Worm (Caenorhabditis elegans) whole organism, L4 larva: ENCODE results near the gene srd-19.

ENCODE experiments used
- ZK546.5 ChIP-seq, 2 experiments: sonication (generic microtip); optimal IDR thresholded peaks; 2 replicates each; lab custom pipeline; 2017; ENCODE audit warnings: missing biosample characterization in 2 of 2, missing genetic modification characterization in 2 of 2
- ama-1 ChIP-seq: fragments of 150-350 bp; optimal IDR thresholded peaks from 2 replicates; lab custom pipeline; 2014; ENCODE audit warnings: inconsistent platforms, mixed read lengths
- hlh-30 ChIP-seq: sonication (generic microtip); optimal IDR thresholded peaks from 2 replicates; lab custom pipeline; 2017; ENCODE audit warnings: antibody characterized with exemption, mild to moderate bottlenecking, missing genetic modification characterization, missing compliant biosample characterization; ENCODE audit not compliant: insufficient read depth
- lin-15B ChIP-seq: fragments of 150-350 bp; sonication (generic microtip); optimal IDR thresholded peaks from 3 replicates; lab custom pipeline; 2014; ENCODE audit warnings: missing biosample characterization, missing genetic modification characterization
- lin-39 ChIP-seq: fragments of 150-350 bp; optimal IDR thresholded peaks from 2 replicates; lab custom pipeline; 2014; ENCODE audit warnings: missing biosample characterization, missing genetic modification reagents, missing genetic modification characterization
- mxl-2 ChIP-seq: fragments of 200-800 bp; sonication (Bioruptor generic); conservative IDR thresholded peaks from 2 replicates; pipeline ENCODE4 v1.3.6; 2022; ENCODE audit warnings: missing genetic modification reagents, missing genetic modification characterization, missing compliant biosample characterization
- nhr-237 ChIP-seq: sonication (generic microtip); optimal IDR thresholded peaks from 2 replicates; lab custom pipeline; 2017; ENCODE audit warnings: missing biosample characterization, missing genetic modification characterization
- set-16 ChIP-seq: fragments of 200-800 bp; sonication (Bioruptor generic); IDR thresholded peaks from 2 replicates; pipeline ENCODE4 v1.3.6; 2022; ENCODE audit warnings: missing genetic modification reagents, missing genetic modification characterization, missing compliant biosample characterization
- zag-1 ChIP-seq: fragments of 150-350 bp; optimal IDR thresholded peaks from 2 replicates; lab custom pipeline; 2014; ENCODE audit warnings: missing biosample characterization, missing genetic modification characterization
- ztf-11 ChIP-seq: fragments of 150-350 bp; optimal IDR thresholded peaks from 2 replicates; lab custom pipeline; 2014; ENCODE audit warnings: missing biosample characterization, missing genetic modification characterization

DNA sequence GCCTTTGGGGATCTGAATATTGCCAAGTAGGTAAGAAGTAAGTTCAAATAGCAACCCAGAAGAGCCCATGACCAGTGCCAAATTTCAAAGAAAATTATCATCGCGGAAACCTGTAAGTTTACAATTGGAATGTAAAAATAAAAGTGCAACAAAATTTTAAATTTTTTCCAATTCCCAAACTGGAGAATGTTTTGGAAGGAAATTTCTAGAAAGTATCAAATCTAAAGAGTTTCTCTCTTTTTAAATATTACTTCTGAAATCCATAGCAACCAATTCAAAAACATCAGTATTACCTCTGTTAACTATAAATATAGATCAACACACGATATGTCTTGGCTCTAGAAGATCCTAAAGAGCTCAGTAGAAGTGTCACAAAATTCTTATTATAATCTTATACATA lies at the start of gene srd-19:
- TF ChIP-seq mxl-2 (no peak), zag-1 (tag; lab: Kevin White, UChicago) (no peak), hlh-30 (tag; lab: Kevin White, UChicago) (no peak), ZK546.5 (tag; optimal IDR thresholded peaks at IDR 0.05; lab: Kevin White, UChicago) (no peak), ztf-11 (tag; lab: Kevin White, UChicago) (no peak), lin-39 (tag; lab: Kevin White, UChicago) (no peak), ama-1 (lab: Kevin White, UChicago) (no peak), set-16 (no peak), nhr-237 (tag; lab: Kevin White, UChicago) (no peak), lin-15B (no peak)
